Fruit fly (Drosophila melanogaster) whole organism: Measurements from ENCODE around the gene CG18547.
"Not testable (repeated sequence)": the region's sequence is repeated elsewhere in the genome, so short reads cannot be mapped to it uniquely, and the experiment has no call there.

Experiments
- CG8478 ChIP-seq: fragments of >200 bp; optimal IDR thresholded peaks from 2 replicates; lab custom pipeline; 2018; ENCODE audit warnings: inconsistent platforms
- Dll ChIP-seq: fragments of >200 bp; optimal IDR thresholded peaks from 2 replicates; lab custom pipeline; 2017
- EcR ChIP-seq, 2 experiments: fragments of >200 bp; optimal IDR thresholded peaks; 2 replicates each; lab custom pipeline; 2017; ENCODE audit warnings: missing biosample characterization in 2 of 2, missing genetic modification characterization in 2 of 2, missing genetic modification reagents in 2 of 2
- pan ChIP-seq: fragments of >200 bp; optimal IDR thresholded peaks from 2 replicates; lab custom pipeline; 2017
- psq ChIP-seq: fragments of >200 bp; optimal IDR thresholded peaks from 2 replicates; lab custom pipeline; 2017
- usp ChIP-seq: fragments of >200 bp; optimal IDR thresholded peaks from 2 replicates; lab custom pipeline; 2017; ENCODE audit warnings: missing biosample characterization, missing genetic modification characterization, mixed read lengths

The CG18547 gene

DNA sequence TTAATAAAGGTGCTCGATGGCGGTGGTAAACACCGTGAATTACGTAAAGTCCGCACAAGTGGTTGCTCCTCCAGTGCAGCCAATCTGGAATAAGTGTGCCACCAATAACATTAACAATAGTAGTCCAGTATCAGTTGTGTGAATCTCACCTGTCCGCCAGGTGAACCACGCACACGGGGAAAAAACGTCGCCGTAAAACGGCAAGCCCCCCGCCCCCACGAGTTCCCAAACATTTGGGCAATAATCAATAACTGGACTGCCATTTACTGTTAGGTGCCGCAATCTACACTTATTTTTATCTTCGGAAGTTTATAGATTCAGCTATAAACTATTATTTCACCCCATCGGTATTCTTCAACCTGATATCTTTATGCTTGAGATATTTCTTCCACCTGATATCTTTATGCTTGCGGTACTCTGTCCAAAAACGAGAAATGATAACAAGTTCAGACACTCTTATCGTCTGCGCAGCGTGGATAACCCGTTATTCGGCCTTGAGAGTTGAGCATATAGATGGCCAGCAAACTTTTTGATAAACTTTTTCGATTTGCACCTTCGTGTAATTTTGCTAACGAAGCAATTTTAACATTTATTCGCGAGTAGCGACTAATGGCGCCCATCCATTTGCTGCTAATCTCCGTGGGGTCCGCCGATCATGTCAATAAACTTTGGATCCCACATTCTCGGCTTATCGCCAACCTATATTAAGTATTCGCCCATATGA, 12.0 kb downstream of the CG18547 start:
- TF ChIP-seq psq (lab: Kevin White, UChicago) (no peak), pan (lab: Kevin White, UChicago) (no peak), Dll (lab: Kevin White, UChicago) (no peak), usp (GFP tag; lab: Kevin White, UChicago) (no peak), CG8478 (no peak)

DNA sequence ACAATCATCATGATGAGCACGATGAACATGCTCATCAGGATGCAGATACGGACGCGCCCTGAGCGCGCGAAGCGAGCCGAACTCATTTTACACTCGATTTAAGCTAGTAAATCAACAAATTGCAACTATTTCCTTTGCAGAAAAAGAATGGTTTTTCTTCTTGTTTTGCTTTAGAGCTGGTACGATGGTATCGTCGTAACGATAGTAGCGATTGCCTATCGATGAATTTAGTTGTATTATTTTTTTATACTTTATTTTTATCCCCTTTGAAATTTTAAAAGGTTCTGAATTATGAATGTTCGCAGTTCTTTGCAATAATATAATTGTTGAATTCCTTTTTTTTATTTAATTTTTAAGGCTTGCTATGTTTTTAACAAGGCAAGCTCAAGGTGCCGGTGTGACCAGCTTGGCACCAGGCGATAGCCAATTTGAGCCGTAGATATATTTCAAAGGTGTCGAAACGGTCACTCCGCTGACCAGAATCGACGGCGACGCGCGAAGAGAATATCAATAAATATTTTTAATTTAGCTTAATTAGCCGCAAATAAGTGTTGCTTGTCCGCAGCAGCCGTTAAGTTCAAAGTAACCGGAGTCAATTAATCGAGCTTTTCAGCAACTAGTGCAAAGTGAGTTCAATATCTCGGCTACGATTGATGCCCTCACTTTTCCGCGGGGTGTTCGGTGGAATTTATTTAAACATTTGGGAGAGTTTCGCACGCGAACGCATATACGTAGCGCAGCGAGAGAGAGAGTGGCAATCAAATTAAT, 12.7 kb downstream of the CG18547 start, which contains the start of the genes CG12213 and GC1:
TSS of gene CG12213 (minus strand) at position 430 of the 768 bp plus-strand sequence.
TSS of gene GC1 (plus strand) at position 447 of the 768 bp plus-strand sequence.
- TF ChIP-seq EcR (GFP tag; optimal IDR thresholded peaks at IDR 0.05; lab: Kevin White, UChicago) (no peak), Dll (lab: Kevin White, UChicago) (no peak), usp (GFP tag; lab: Kevin White, UChicago) (no peak), pan (lab: Kevin White, UChicago) (no peak), CG8478 (no peak), psq (lab: Kevin White, UChicago) (no peak)

DNA sequence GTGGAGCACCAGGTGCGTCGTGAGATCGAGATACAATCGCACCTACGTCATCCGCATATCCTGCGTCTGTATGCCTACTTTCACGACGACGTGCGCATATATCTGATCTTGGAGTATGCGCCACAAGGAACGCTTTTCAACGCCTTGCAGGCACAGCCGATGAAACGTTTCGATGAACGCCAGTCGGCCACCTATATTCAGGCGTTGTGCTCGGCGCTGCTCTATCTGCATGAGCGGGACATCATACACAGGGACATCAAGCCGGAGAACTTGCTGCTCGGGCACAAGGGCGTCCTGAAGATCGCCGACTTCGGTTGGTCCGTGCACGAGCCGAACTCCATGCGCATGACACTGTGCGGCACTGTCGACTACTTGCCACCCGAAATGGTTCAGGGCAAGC, 16.2 kb downstream of the CG18547 start:
- TF ChIP-seq EcR (GFP tag; optimal IDR thresholded peaks at IDR 0.05; lab: Kevin White, UChicago) (no peak), usp (GFP tag; lab: Kevin White, UChicago) (no peak), psq (lab: Kevin White, UChicago) (no peak), Dll (lab: Kevin White, UChicago) (no peak), pan (lab: Kevin White, UChicago) (no peak), CG8478 (no peak)

DNA sequence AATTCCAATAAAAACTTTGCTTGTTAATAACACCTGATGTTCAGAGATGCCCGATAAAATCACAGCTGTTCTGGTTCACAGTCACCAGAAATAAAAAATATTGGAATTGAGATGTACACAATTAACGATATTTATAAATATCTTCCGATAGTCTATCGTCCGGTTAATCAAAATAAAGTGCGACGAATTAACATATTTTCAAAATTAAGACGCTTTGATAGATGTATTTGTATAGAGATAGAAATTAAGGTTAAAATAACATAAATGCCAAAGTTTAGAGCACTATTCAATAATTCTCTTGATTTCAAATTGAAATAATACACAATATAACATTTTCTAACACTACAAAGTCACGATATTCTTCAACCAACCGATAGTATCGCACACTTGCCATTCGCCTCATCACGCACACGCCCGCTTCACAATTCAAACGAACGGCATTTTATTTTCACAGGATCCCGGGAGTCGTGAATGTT, 17.4 kb downstream of the CG18547 start, which contains the start of the genes CG3281 and aurA:
TSS of gene CG3281 (minus strand) at position 67 of the 476 bp plus-strand sequence.
TSS of gene aurA (plus strand) at position 386 of the 476 bp plus-strand sequence.
- TF ChIP-seq CG8478 (no peak), Dll (lab: Kevin White, UChicago) (no peak), usp (GFP tag; lab: Kevin White, UChicago) (no peak)

DNA sequence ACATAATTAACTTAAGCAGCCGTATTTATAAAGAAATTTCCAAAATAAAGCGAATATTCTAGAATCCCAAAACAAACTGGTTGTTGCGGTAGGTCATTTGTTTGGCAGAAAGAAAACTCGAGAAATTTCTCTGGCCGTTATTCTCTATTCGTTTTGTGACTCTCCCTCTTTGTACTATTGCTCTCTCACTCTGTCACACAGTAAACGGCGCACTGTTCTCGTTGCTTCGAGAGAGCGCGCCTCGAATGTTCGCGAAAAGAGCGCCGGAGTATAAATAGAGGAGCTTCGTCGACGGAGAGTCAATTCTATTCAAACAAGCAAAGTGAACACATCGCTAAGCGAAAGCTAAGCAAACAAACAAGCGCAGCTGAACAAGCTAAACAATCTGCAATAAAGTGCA, 22.0 kb downstream of the CG18547 start, which contains the start of gene Hsp70Ab:
TSS of gene Hsp70Ab (plus strand) at position 301 of the 400 bp plus-strand sequence.
- not testable (repeated sequence) for TF ChIP-seq EcR (GFP tag; optimal IDR thresholded peaks at IDR 0.05; lab: Kevin White, UChicago); usp (GFP tag; lab: Kevin White, UChicago); psq (lab: Kevin White, UChicago)

DNA sequence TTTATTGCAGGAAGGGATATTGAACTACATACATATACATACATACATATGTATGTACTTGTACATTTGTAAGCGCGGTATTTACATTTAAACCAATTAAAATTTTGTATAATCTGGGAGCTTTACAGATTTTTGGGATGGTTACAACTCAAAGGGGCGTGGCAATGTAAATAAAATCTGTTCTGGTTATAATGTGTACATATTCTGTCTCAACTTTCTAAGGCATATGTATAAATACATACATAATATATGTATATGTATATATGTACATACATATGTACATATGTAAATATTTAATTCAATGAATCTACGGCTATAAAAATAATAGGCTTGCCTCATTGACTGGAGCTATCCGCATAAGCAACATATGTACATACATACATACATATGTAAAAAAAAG, 22.8 kb downstream of the CG18547 start:
- TF ChIP-seq usp (GFP tag; lab: Kevin White, UChicago): no peak
- TF ChIP-seq Dll (lab: Kevin White, UChicago): no peak
- no peak for TF ChIP-seq psq (lab: Kevin White, UChicago)
- TF ChIP-seq EcR (GFP tag; optimal IDR thresholded peaks at IDR 0.05; lab: Kevin White, UChicago): no peak
- no peak for TF ChIP-seq CG8478
- no peak for TF ChIP-seq pan (lab: Kevin White, UChicago)

DNA sequence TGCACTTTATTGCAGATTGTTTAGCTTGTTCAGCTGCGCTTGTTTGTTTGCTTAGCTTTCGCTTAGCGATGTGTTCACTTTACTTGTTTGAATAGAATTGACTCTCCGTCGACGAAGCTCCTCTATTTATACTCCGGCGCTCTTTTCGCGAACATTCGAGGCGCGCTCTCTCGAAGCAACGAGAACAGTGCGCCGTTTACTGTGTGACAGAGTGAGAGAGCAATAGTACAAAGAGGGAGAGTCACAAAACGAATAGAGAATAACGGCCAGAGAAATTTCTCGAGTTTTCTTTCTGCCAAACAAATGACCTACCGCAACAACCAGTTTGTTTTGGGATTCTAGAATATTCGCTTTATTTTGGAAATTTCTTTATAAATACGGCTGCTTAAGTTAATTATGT, 23.7 kb downstream of the CG18547 start, which contains the start of gene Hsp70Aa:
TSS of gene Hsp70Aa (minus strand) at position 101 of the 400 bp plus-strand sequence.
- not testable (repeated sequence) for TF ChIP-seq CG8478; usp (GFP tag; lab: Kevin White, UChicago); pan (lab: Kevin White, UChicago)

DNA sequence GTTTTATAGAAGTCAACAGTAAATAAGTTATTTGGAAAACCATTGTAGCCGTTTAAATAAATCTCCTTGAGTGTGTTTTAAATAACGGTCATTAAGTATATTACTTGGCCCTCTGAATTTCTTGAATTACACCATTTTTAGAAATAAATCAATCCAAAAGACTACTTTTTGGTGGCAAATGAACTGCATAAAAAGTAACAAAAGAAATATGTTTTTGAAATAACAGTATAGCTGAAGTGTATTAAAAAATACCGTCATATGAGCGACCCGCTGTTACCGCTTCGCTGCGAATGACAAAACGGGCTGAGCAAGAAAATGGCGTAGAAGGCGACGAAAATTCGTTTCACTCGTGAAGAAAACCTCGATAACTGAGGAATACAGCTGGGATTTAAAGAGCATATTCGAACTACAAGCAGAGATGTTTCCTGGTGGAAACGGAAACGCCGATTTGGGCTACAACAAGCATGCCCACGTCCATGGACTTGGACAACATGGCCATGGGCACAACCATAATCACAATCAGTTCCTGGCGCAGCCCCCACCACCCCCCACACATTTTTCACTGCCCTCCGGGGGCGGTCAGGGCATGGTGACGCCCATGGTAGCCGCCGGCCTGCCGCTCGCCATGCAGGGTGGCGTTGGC, 30.7 kb downstream of the CG18547 start, which contains the start of gene CG31211:
TSS of gene CG31211 (plus strand) at position 294 of the 643 bp plus-strand sequence.
- TF ChIP-seq Dll (lab: Kevin White, UChicago): no peak
- no peak for TF ChIP-seq psq (lab: Kevin White, UChicago)
- TF ChIP-seq CG8478: no peak
- no peak for TF ChIP-seq usp (GFP tag; lab: Kevin White, UChicago)
- TF ChIP-seq EcR (GFP tag; optimal IDR thresholded peaks at IDR 0.05; lab: Kevin White, UChicago): no peak
- no peak for TF ChIP-seq pan (lab: Kevin White, UChicago)

DNA sequence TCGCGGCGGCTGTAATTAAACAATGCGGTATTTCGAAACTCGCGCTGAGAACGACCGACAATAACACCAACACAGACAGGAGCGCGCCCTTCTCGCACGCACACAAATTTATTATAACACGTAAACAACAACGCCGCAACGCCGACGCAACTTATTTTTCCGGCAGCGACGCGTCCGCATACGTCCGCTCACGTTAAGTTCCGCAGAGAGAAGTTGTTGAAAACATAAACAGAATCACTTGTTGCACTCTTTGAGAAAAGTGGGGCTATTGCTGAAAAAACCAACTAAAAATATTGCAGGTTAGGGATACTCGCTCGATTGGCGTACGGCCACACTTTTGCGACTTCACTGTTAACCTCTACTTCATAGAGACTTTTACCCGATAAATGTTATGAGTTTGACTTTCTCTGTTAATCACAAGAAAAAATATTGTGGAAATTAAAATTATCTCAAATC, 31.3 kb downstream of the CG18547 start, which contains the start of gene Cad87A:
TSS of gene Cad87A (minus strand) at position 227 of the 456 bp plus-strand sequence.
- TF ChIP-seq CG8478: no peak
- TF ChIP-seq Dll (lab: Kevin White, UChicago): no peak

DNA sequence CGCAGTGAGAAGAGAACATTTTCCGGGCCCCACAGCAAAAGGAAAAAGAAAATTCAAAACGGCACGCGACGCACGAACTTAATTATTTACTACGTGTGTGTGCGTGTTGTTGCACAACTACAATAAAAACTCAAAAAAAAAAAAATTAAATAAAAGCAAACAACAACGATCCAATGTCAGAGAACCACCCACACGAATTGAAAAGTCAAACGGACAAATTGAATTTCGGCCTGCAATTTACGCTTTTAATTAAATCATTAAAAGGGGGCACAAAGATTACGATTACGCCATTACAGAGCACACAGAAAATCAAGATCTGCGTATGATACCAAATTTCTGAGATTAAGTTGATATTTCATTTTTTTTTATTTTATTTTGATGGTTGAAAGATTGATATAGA, 32.2 kb downstream of the CG18547 start:
- TF ChIP-seq pan (lab: Kevin White, UChicago) (no peak), Dll (lab: Kevin White, UChicago) (no peak), CG8478 (no peak), psq (lab: Kevin White, UChicago) (no peak), EcR (GFP tag; optimal IDR thresholded peaks at IDR 0.05; lab: Kevin White, UChicago) (no peak), usp (GFP tag; lab: Kevin White, UChicago) (no peak)
